Worm (Caenorhabditis elegans) whole organism, L4 larva: Measurements from ENCODE around the gene F38A5.2.
A peak's percentile ranks its signal among the peaks of the same experiment; 100 is the strongest.

Source experiments
- F10B5.3 ChIP-seq: sonication (generic microtip); optimal IDR thresholded peaks from 2 replicates; lab custom pipeline; 2016; ENCODE audit warnings: mild to moderate bottlenecking, missing genetic modification characterization, missing compliant biosample characterization
- F26F4.8 ChIP-seq: fragments of 200-800 bp; sonication (Bioruptor generic); conservative IDR thresholded peaks from 2 replicates; pipeline ENCODE4 v1.3.6; 2022; ENCODE audit warnings: missing genetic modification characterization, missing compliant biosample characterization
- F37D6.2 ChIP-seq: sonication (generic microtip); optimal IDR thresholded peaks from 2 replicates; lab custom pipeline; 2016; ENCODE audit warnings: mild to moderate bottlenecking, missing genetic modification characterization, missing compliant biosample characterization
- T26A8.4 ChIP-seq: fragments of 200-800 bp; sonication (Bioruptor generic); IDR thresholded peaks from 2 replicates; pipeline ENCODE4 v1.3.6; 2022; ENCODE audit warnings: missing genetic modification characterization, missing compliant biosample characterization
- Y48G9A.11 ChIP-seq: fragments of 200-800 bp; sonication (Bioruptor generic); IDR thresholded peaks from 2 replicates; pipeline ENCODE4 v1.3.6; 2022; ENCODE audit warnings: missing genetic modification reagents, missing genetic modification characterization, missing compliant biosample characterization
- ZK337.2 ChIP-seq: fragments of 200-800 bp; sonication (Bioruptor generic); IDR thresholded peaks from 2 replicates; pipeline ENCODE4 v1.3.6; 2022; ENCODE audit warnings: missing genetic modification reagents, missing genetic modification characterization, missing compliant biosample characterization
- ama-1 ChIP-seq: fragments of 150-350 bp; optimal IDR thresholded peaks from 2 replicates; lab custom pipeline; 2014; ENCODE audit warnings: inconsistent platforms, mixed read lengths
- arid-1 ChIP-seq: fragments of 200-800 bp; sonication (Bioruptor generic); conservative IDR thresholded peaks from 2 replicates; pipeline ENCODE4 v1.3.6; 2022; ENCODE audit warnings: missing genetic modification reagents, missing genetic modification characterization, missing compliant biosample characterization
- ceh-28 ChIP-seq: fragments of 150-350 bp; optimal IDR thresholded peaks from 2 replicates; lab custom pipeline; 2014; ENCODE audit warnings: missing biosample characterization, missing genetic modification reagents, missing genetic modification characterization
- ceh-32 ChIP-seq: sonication (generic microtip); optimal IDR thresholded peaks from 2 replicates; lab custom pipeline; 2016; ENCODE audit warnings: mild to moderate bottlenecking, missing genetic modification characterization, missing compliant biosample characterization; ENCODE audit not compliant: poor library complexity
- ces-1 ChIP-seq: fragments of 150-350 bp; sonication (generic microtip); optimal IDR thresholded peaks from 4 replicates; lab custom pipeline; 2014; ENCODE audit warnings: missing biosample characterization, missing genetic modification reagents, missing genetic modification characterization
- daf-12 ChIP-seq: fragments of 150-350 bp; optimal IDR thresholded peaks from 2 replicates; lab custom pipeline; 2014; ENCODE audit warnings: missing biosample characterization, missing genetic modification reagents, missing genetic modification characterization
- daf-16 ChIP-seq, 3 experiments: sonication (generic microtip); optimal IDR thresholded peaks; 2 replicates each; lab custom pipeline; 2016 to 2017; ENCODE audit warnings: missing genetic modification characterization in 3 of 3, missing genetic modification reagents in 3 of 3, mild to moderate bottlenecking in 2 of 3, missing compliant biosample characterization in 2 of 3, missing biosample characterization in 1 of 3, moderate library complexity in 1 of 3
- dmd-6 ChIP-seq: fragments of 200-800 bp; sonication (Bioruptor generic); IDR thresholded peaks from 2 replicates; pipeline ENCODE4 v1.3.6; 2022; ENCODE audit warnings: missing genetic modification reagents, missing genetic modification characterization, missing compliant biosample characterization
- dmd-8 ChIP-seq: fragments of 200-800 bp; sonication (Bioruptor generic); IDR thresholded peaks from 2 replicates; pipeline ENCODE4 v1.3.6; 2022; ENCODE audit warnings: missing genetic modification characterization, missing compliant biosample characterization
- fos-1 ChIP-seq: fragments of 150-350 bp; optimal IDR thresholded peaks from 2 replicates; lab custom pipeline; 2014; ENCODE audit warnings: missing biosample characterization, missing genetic modification characterization
- gei-8 ChIP-seq: fragments of 200-800 bp; sonication (Bioruptor generic); optimal IDR thresholded peaks from 2 replicates; lab custom pipeline; 2018; ENCODE audit warnings: mild to moderate bottlenecking, missing genetic modification characterization, missing compliant biosample characterization
- hlh-30 ChIP-seq: sonication (generic microtip); optimal IDR thresholded peaks from 2 replicates; lab custom pipeline; 2017; ENCODE audit warnings: antibody characterized with exemption, mild to moderate bottlenecking, missing genetic modification characterization, missing compliant biosample characterization; ENCODE audit not compliant: insufficient read depth
- lin-13 ChIP-seq: fragments of 150-350 bp; optimal IDR thresholded peaks from 2 replicates; lab custom pipeline; 2014; ENCODE audit warnings: missing biosample characterization, missing genetic modification reagents, missing genetic modification characterization
- lin-15B ChIP-seq: fragments of 150-350 bp; sonication (generic microtip); optimal IDR thresholded peaks from 3 replicates; lab custom pipeline; 2014; ENCODE audit warnings: missing biosample characterization, missing genetic modification characterization
- lin-29 ChIP-seq: fragments of 200-800 bp; sonication (Bioruptor generic); IDR thresholded peaks from 2 replicates; pipeline ENCODE4 v1.3.6; 2022; ENCODE audit warnings: missing genetic modification reagents, missing genetic modification characterization, missing compliant biosample characterization
- lsy-2 ChIP-seq, 2 experiments: fragments of 150-350 bp in 1 of 2; sonication (generic microtip) in 1 of 2; optimal IDR thresholded peaks; 2 replicates each; lab custom pipeline; 2014 to 2017; ENCODE audit warnings: missing biosample characterization in 2 of 2, missing genetic modification characterization in 2 of 2
- mdl-1 ChIP-seq, 2 experiments: fragments of 150-350 bp in 1 of 2; sonication (generic microtip) in 1 of 2; optimal IDR thresholded peaks; 2 replicates each; lab custom pipeline; 2014 to 2017; ENCODE audit warnings: missing biosample characterization in 2 of 2, missing genetic modification characterization in 2 of 2
- mdt-29 ChIP-seq: fragments of 200-800 bp; sonication (Bioruptor generic); IDR thresholded peaks from 2 replicates; pipeline ENCODE4 v1.3.6; 2022; ENCODE audit warnings: missing genetic modification reagents, missing genetic modification characterization, missing compliant biosample characterization
- mxl-3 ChIP-seq: fragments of 200-800 bp; sonication (Bioruptor generic); optimal IDR thresholded peaks from 2 replicates; lab custom pipeline; 2018; ENCODE audit warnings: mild to moderate bottlenecking, missing genetic modification characterization, missing compliant biosample characterization
- nhr-102 ChIP-seq: sonication (generic microtip); optimal IDR thresholded peaks from 2 replicates; lab custom pipeline; 2016; ENCODE audit warnings: mild to moderate bottlenecking, missing genetic modification characterization, moderate library complexity, missing compliant biosample characterization
- nhr-237 ChIP-seq: sonication (generic microtip); optimal IDR thresholded peaks from 2 replicates; lab custom pipeline; 2017; ENCODE audit warnings: missing biosample characterization, missing genetic modification characterization
- nhr-48 ChIP-seq: sonication (generic microtip); optimal IDR thresholded peaks from 2 replicates; lab custom pipeline; 2016; ENCODE audit warnings: mild to moderate bottlenecking, missing genetic modification characterization, missing compliant biosample characterization
- nhr-6 ChIP-seq: fragments of 150-350 bp; optimal IDR thresholded peaks from 2 replicates; lab custom pipeline; 2014; ENCODE audit warnings: missing biosample characterization, missing genetic modification characterization
- nhr-77 ChIP-seq: fragments of 150-350 bp; optimal IDR thresholded peaks from 2 replicates; lab custom pipeline; 2014; ENCODE audit warnings: missing biosample characterization, missing genetic modification characterization
- pqm-1 ChIP-seq: sonication (generic microtip); optimal IDR thresholded peaks from 2 replicates; lab custom pipeline; 2017; ENCODE audit warnings: missing biosample characterization, missing genetic modification characterization
- sdz-12 ChIP-seq: fragments of 200-800 bp; sonication (Bioruptor generic); optimal IDR thresholded peaks from 2 replicates; lab custom pipeline; 2018; ENCODE audit warnings: mild to moderate bottlenecking, missing genetic modification characterization, missing compliant biosample characterization
- skn-1 ChIP-seq: fragments of 150-350 bp; optimal IDR thresholded peaks from 2 replicates; lab custom pipeline; 2014; ENCODE audit warnings: missing biosample characterization, missing genetic modification characterization
- snpc-4 ChIP-seq: fragments of 150-350 bp; optimal IDR thresholded peaks from 2 replicates; lab custom pipeline; 2014; ENCODE audit warnings: missing biosample characterization, missing genetic modification characterization
- spr-1 ChIP-seq: sonication (generic microtip); optimal IDR thresholded peaks from 2 replicates; lab custom pipeline; 2016; ENCODE audit warnings: mild to moderate bottlenecking, missing genetic modification characterization, missing compliant biosample characterization
- unc-130 ChIP-seq: sonication (generic microtip); optimal IDR thresholded peaks from 2 replicates; lab custom pipeline; 2016; ENCODE audit warnings: missing genetic modification reagents, missing genetic modification characterization, missing compliant biosample characterization
- zag-1 ChIP-seq: fragments of 150-350 bp; optimal IDR thresholded peaks from 2 replicates; lab custom pipeline; 2014; ENCODE audit warnings: missing biosample characterization, missing genetic modification characterization
- zip-11 ChIP-seq: fragments of 200-800 bp; sonication (Bioruptor generic); IDR thresholded peaks from 2 replicates; pipeline ENCODE4 v1.3.6; 2022; ENCODE audit warnings: missing genetic modification characterization, missing compliant biosample characterization
- zip-2 ChIP-seq: fragments of 150-350 bp; optimal IDR thresholded peaks from 2 replicates; lab custom pipeline; 2014; ENCODE audit warnings: missing biosample characterization, missing genetic modification characterization
- ztf-7 ChIP-seq: fragments of 150-350 bp; optimal IDR thresholded peaks from 2 replicates; lab custom pipeline; 2014; ENCODE audit warnings: missing biosample characterization, missing genetic modification characterization

F38A5.2 gene

DNA sequence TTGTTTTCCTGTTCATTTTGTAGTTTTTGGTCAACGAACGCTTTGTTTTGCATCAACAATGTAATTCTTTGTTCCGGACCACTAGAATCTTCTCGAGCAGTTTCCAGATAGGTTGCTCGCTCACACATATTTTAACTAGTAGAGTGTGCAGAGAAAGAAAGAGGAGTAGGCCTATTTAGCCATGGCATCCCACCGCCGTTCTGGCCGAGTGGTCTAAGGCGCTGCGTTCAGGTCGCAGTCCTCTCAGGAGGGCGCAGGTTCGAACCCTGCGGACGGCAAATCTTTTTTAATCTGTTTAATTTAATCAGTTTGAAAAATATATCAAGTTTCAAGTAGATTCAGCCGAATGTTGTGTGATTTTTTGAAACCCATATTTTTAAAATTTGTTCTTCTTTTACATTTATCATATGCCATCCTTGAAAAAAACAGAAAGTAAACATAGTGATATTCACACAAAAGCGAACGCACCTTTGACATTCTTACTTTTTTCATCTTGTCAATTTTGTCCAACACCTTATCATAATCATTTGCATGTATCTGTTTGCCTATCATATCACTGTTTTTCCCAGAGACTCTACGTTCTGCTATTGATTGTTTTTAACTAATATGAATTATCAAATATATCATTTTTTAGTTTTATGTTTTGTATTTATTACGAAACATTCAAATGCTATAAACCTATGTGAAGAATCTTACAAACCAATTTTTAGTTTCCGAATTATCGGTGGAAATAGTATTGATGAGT, 28.4 kb downstream of the F38A5.2 start, which contains the start of gene try-3 (continued):
- TF ChIP-seq ceh-32 (tag; lab: Kevin White, UChicago) (no peak), skn-1 (tag; lab: Kevin White, UChicago) (no peak), pqm-1 (tag; lab: Kevin White, UChicago) (no peak), nhr-6 (tag; lab: Kevin White, UChicago) (no peak), T26A8.4 (GFP tag; lab: Robert Waterston, UW) (peak; percentile 66), mdl-1 (tag; optimal IDR thresholded peaks at IDR 0.05; lab: Kevin White, UChicago) (peak in 1 of 2 experiments; percentile 22), nhr-77 (peak; percentile 52), ztf-7 (tag; lab: Kevin White, UChicago) (no peak), daf-16 (GFP tag; optimal IDR thresholded peaks at IDR 0.05; lab: Kevin White, UChicago) (peak; percentile 0 to 45), daf-16 (tag; optimal IDR thresholded peaks at IDR 0.05; lab: Kevin White, UChicago) (peak; percentile 79), hlh-30 (tag; lab: Kevin White, UChicago) (peak; percentile 68), ces-1 (GFP tag; lab: Kevin White, UChicago) (no peak), spr-1 (peak; percentile 11), nhr-102 (tag; lab: Kevin White, UChicago) (peak; percentile 46), ama-1 (lab: Kevin White, UChicago) (no peak), fos-1 (tag; lab: Kevin White, UChicago) (no peak), snpc-4 (tag; lab: Kevin White, UChicago) (no peak), lin-15B (tag; lab: Kevin White, UChicago) (no peak), dmd-6 (peak; percentile 66), zag-1 (no peak), lin-13 (GFP tag; lab: Kevin White, UChicago) (peak; percentile 41), dmd-8 (GFP tag; lab: Robert Waterston, UW) (peak; percentile 73; the same call in 1 of the 2 replicates), zip-11 (no peak), ZK337.2 (GFP tag; lab: Robert Waterston, UW) (0 out of 2 replicates have a peak, but pooled peaks have one; percentile 14), ceh-28 (tag; lab: Kevin White, UChicago) (no peak), mxl-3 (peak; percentile 49), Y48G9A.11 (GFP tag; lab: Robert Waterston, UW) (peak; percentile 76), nhr-237 (no peak), sdz-12 (GFP tag; lab: Kevin White, UChicago) (peak; percentile 57), unc-130 (GFP tag; lab: Kevin White, UChicago) (peak; percentile 54), F37D6.2 (tag; lab: Kevin White, UChicago) (peak; percentile 22), lin-29 (no peak), F10B5.3 (peak; percentile 17), lsy-2 (tag; optimal IDR thresholded peaks at IDR 0.05; lab: Kevin White, UChicago) (peak in 1 of 2 experiments; percentile 67), zip-2 (tag; lab: Kevin White, UChicago) (peak; percentile 40), F26F4.8 (GFP tag; lab: Robert Waterston, UW) (peak; percentile 76), gei-8 (GFP tag; lab: Kevin White, UChicago) (peak; percentile 73), mdt-29 (GFP tag; lab: Robert Waterston, UW) (peak; percentile 78), nhr-48 (peak; percentile 34), daf-12 (tag; lab: Kevin White, UChicago) (no peak), arid-1 (peak; percentile 80)
